Worm (Caenorhabditis elegans): ENCODE data around the gene srh-48.

Gene srh-48

ce11 chrII:9379796-9380195 is at the start of gene srh-48:
Gene srh-48, plus strand, starts transcription at chrII:9380096.
- TF ChIP-seq nhr-43 (tag; optimal IDR thresholded peaks at IDR 0.05; ENCODE audit: poor library complexity, severe bottlenecking) (no peak), snpc-4 (tag; optimal IDR thresholded peaks at IDR 0.05) (no peak), R02D3.7 (tag; optimal IDR thresholded peaks at IDR 0.05) (no peak), mml-1 (tag; optimal IDR thresholded peaks at IDR 0.05) (no peak), egl-27 (tag; optimal IDR thresholded peaks at IDR 0.05) (no peak), lin-15B (tag; optimal IDR thresholded peaks at IDR 0.05) (no peak), mdl-1 (tag; optimal IDR thresholded peaks at IDR 0.05) (no peak), nhr-237 (tag; optimal IDR thresholded peaks at IDR 0.05) (no peak), lsy-12 (tag; optimal IDR thresholded peaks at IDR 0.05) (no peak), nhr-12 (tag; optimal IDR thresholded peaks at IDR 0.05) (no peak), hmg-11 (tag; optimal IDR thresholded peaks at IDR 0.05) (no peak)

ce11 chrII:9331343-9331742 is 48.6 kb upstream of the srh-48 start, which contains the start of gene eif-3.F:
Gene eif-3.F, plus strand, starts transcription at chrII:9331643.
- TF ChIP-seq nhr-76 (tag; optimal IDR thresholded peaks at IDR 0.05) (no peak), elt-2 (tag; optimal IDR thresholded peaks at IDR 0.05) (no peak), ceh-16 (tag; optimal IDR thresholded peaks at IDR 0.05) (no peak), fos-1 (tag; optimal IDR thresholded peaks at IDR 0.05) (no peak), lsy-12 (tag; optimal IDR thresholded peaks at IDR 0.05) (no peak), lin-15B (tag; optimal IDR thresholded peaks at IDR 0.05) (no peak), egl-27 (tag; optimal IDR thresholded peaks at IDR 0.05) (no peak), zag-1 (tag; optimal IDR thresholded peaks at IDR 0.05) (no peak), nhr-67 (tag; optimal IDR thresholded peaks at IDR 0.05) (no peak), jun-1 (tag; optimal IDR thresholded peaks at IDR 0.05) (no peak), nhr-28 (tag; optimal IDR thresholded peaks at IDR 0.05) (no peak), nhr-43 (tag; optimal IDR thresholded peaks at IDR 0.05; ENCODE audit: poor library complexity, severe bottlenecking) (no peak), pha-4 (tag; optimal IDR thresholded peaks at IDR 0.05) (no peak), ceh-82 (tag; optimal IDR thresholded peaks at IDR 0.05) (no peak), aly-2 (tag; optimal IDR thresholded peaks at IDR 0.05) (no peak), R02D3.7 (tag; optimal IDR thresholded peaks at IDR 0.05) (no peak), ama-1 (optimal IDR thresholded peaks at IDR 0.05) (no peak), fkh-10 (GFP tag; optimal IDR thresholded peaks at IDR 0.05) (no peak)

- no peak for TF ChIP-seq nhr-11 (tag; optimal IDR thresholded peaks at IDR 0.05)
- no peak for TF ChIP-seq nhr-76 (tag; optimal IDR thresholded peaks at IDR 0.05)
- no peak for TF ChIP-seq sea-2 (GFP tag; optimal IDR thresholded peaks at IDR 0.05)
- TF ChIP-seq hmg-11 (tag; optimal IDR thresholded peaks at IDR 0.05), result no peak
- TF ChIP-seq mdl-1 (tag; optimal IDR thresholded peaks at IDR 0.05), result no peak
- TF ChIP-seq ceh-16 (tag; optimal IDR thresholded peaks at IDR 0.05), result no peak
- TF ChIP-seq jun-1 (tag; optimal IDR thresholded peaks at IDR 0.05), result no peak
These were observed 46.9 kb upstream of the srh-48 start for ce11 chrII:9333034-9333433.

- TF ChIP-seq nhr-25 (tag; optimal IDR thresholded peaks at IDR 0.05), result no peak
- TF ChIP-seq lsy-12 (tag; optimal IDR thresholded peaks at IDR 0.05), result no peak
- TF ChIP-seq nhr-76 (tag; optimal IDR thresholded peaks at IDR 0.05), result no peak
- TF ChIP-seq ceh-28 (tag; optimal IDR thresholded peaks at IDR 0.05), result peak; percentile 46
- TF ChIP-seq sea-2 (GFP tag; optimal IDR thresholded peaks at IDR 0.05), result no peak
These were observed 46.2 kb upstream of the srh-48 start, which contains the start of gene scp-1 for ce11 chrII:9333714-9334113. Gene scp-1, plus strand, starts transcription at chrII:9334014.

- no peak for TF ChIP-seq elt-3 (tag; optimal IDR thresholded peaks at IDR 0.05)
- no peak for TF ChIP-seq tbx-2 (tag; optimal IDR thresholded peaks at IDR 0.05)
- no peak for TF ChIP-seq eor-1 (tag; optimal IDR thresholded peaks at IDR 0.05)
- peak; percentile 12 for TF ChIP-seq pha-4 (tag; optimal IDR thresholded peaks at IDR 0.05)
- TF ChIP-seq ztf-4 (tag; optimal IDR thresholded peaks at IDR 0.05), result no peak
- TF ChIP-seq zag-1 (tag; optimal IDR thresholded peaks at IDR 0.05), result no peak
- TF ChIP-seq ama-1 (optimal IDR thresholded peaks at IDR 0.05), result peak; percentile 31
- TF ChIP-seq nhr-43 (tag; optimal IDR thresholded peaks at IDR 0.05; ENCODE audit: poor library complexity, severe bottlenecking), result no peak
- TF ChIP-seq egl-27 (tag; optimal IDR thresholded peaks at IDR 0.05), result no peak
- no peak for TF ChIP-seq nhr-77 (tag; optimal IDR thresholded peaks at IDR 0.05)
These were observed 43.2 kb upstream of the srh-48 start for ce11 chrII:9336651-9337050.

ce11 chrII:9338859-9339258 is 41.0 kb upstream of the srh-48 start, which contains the start of gene ttll-12:
Gene ttll-12, plus strand, starts transcription at chrII:9338997.
- no peak for TF ChIP-seq hmg-11 (tag; optimal IDR thresholded peaks at IDR 0.05)
- peak; percentile 9 for TF ChIP-seq nhr-25 (tag; optimal IDR thresholded peaks at IDR 0.05)
- TF ChIP-seq zag-1 (tag; optimal IDR thresholded peaks at IDR 0.05), result no peak
- peak; percentile 85 for TF ChIP-seq ama-1 (optimal IDR thresholded peaks at IDR 0.05)
- TF ChIP-seq elt-3 (tag; optimal IDR thresholded peaks at IDR 0.05), result no peak
- no peak for TF ChIP-seq nhr-237 (tag; optimal IDR thresholded peaks at IDR 0.05)

Data from whole organism, L3 larva.